Worm (Caenorhabditis elegans): ENCODE data around the gene Y60A3A.8.

DNA sequence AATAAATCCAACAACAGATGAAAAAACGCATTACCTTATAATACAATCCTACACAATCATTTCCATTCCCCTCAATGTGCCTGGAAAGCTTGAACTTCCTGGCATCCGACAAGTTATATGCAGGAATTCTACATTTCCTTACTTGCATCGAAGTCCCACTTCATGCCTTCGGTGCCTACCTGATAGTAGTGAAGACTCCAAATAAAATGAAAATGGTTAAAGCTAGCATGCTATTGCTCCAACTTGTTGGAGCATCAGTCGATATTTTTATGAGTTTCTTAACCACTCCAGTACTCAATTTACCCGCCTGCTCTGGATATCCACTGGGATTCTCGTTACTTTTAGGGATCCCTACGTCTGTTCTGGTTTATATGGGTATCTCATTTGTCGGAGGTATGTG, 15.8 kb downstream of the Y60A3A.8 start, which contains the start of gene srh-171:
- TF ChIP-seq unc-39 (tag; optimal IDR thresholded peaks at IDR 0.05): no peak
- TF ChIP-seq ama-1 (optimal IDR thresholded peaks at IDR 0.05): no peak
- TF ChIP-seq pha-4 (GFP tag; IDR thresholded peaks at IDR 0.05): no peak
- no peak for TF ChIP-seq pha-4 (tag; optimal IDR thresholded peaks at IDR 0.05)
- no peak for TF ChIP-seq madf-5 (GFP tag; IDR thresholded peaks at IDR 0.05)
- TF ChIP-seq F37D6.2 (tag; optimal IDR thresholded peaks at IDR 0.05): no peak
- no peak for TF ChIP-seq lir-3 (tag; optimal IDR thresholded peaks at IDR 0.05)
- TF ChIP-seq lin-39 (tag; optimal IDR thresholded peaks at IDR 0.05): no peak
- no peak for TF ChIP-seq ceh-62 (tag; optimal IDR thresholded peaks at IDR 0.05)
- no peak for TF ChIP-seq Y105C5A.15 (GFP tag; IDR thresholded peaks at IDR 0.05)
- TF ChIP-seq mdl-1 (tag; optimal IDR thresholded peaks at IDR 0.05): no peak

Data from whole organism, L4 larva.